Fruit fly (Drosophila melanogaster): ENCODE measurements around the gene Sec3.

Gene Sec3

dm6 chr3L:17433555-17433954 lies 8.5 kb upstream of the Sec3 start, which contains the start of the genes Coq4 and CG32176:
Gene Coq4, minus strand, starts transcription at chr3L:17433621.
Gene CG32176, plus strand, starts transcription at chr3L:17433868.
- peak; percentile 92 for TF ChIP-seq CG17801 (GFP tag; optimal IDR thresholded peaks at IDR 0.05; ENCODE audit: partially characterized antibody)

dm6 chr3L:17432947-17433346 lies 7.9 kb upstream of the Sec3 start, which contains the start of gene frc:
Gene frc, minus strand, starts transcription at chr3L:17433190.
- no peak for TF ChIP-seq CG17801 (GFP tag; optimal IDR thresholded peaks at IDR 0.05; ENCODE audit: partially characterized antibody)

- no peak for TF ChIP-seq CG17801 (GFP tag; optimal IDR thresholded peaks at IDR 0.05; ENCODE audit: partially characterized antibody)
Measured at dm6 chr3L:17430957-17431585, 6.1 kb upstream of the Sec3 start.

- no peak for TF ChIP-seq CG17801 (GFP tag; optimal IDR thresholded peaks at IDR 0.05; ENCODE audit: partially characterized antibody)
Measured at dm6 chr3L:17430390-17430789, 5.4 kb upstream of the Sec3 start.

dm6 chr3L:17428779-17429178 lies 3.8 kb upstream of the Sec3 start, which contains the start of gene Gorab:
Gene Gorab, minus strand, starts transcription at chr3L:17428836.
- TF ChIP-seq CG17801 (GFP tag; optimal IDR thresholded peaks at IDR 0.05; ENCODE audit: partially characterized antibody), result peak; percentile 74

- TF ChIP-seq CG17801 (GFP tag; optimal IDR thresholded peaks at IDR 0.05; ENCODE audit: partially characterized antibody), result peak; percentile 18
Measured at dm6 chr3L:17427013-17427412, 2.0 kb upstream of the Sec3 start, which contains the start of gene Polr3G. Gene Polr3G, minus strand, starts transcription at chr3L:17427130.

dm6 chr3L:17421319-17421718 lies 3.7 kb downstream of the Sec3 start, which contains the start of gene blot:
Gene blot, minus strand, starts transcription at chr3L:17421514.
- peak; percentile 54 for TF ChIP-seq CG17801 (GFP tag; optimal IDR thresholded peaks at IDR 0.05; ENCODE audit: partially characterized antibody)

dm6 chr3L:17420610-17421194 lies 4.3 kb downstream of the Sec3 start:
- TF ChIP-seq CG17801 (GFP tag; optimal IDR thresholded peaks at IDR 0.05; ENCODE audit: partially characterized antibody), result peak; percentile 22

- no peak for TF ChIP-seq CG17801 (GFP tag; optimal IDR thresholded peaks at IDR 0.05; ENCODE audit: partially characterized antibody)
Measured at dm6 chr3L:17419103-17419741, 5.8 kb downstream of the Sec3 start.

- no peak for TF ChIP-seq CG17801 (GFP tag; optimal IDR thresholded peaks at IDR 0.05; ENCODE audit: partially characterized antibody)
Measured at dm6 chr3L:17415967-17416749, 8.9 kb downstream of the Sec3 start.

dm6 chr3L:17412146-17412545 lies 12.9 kb downstream of the Sec3 start:
- no peak for TF ChIP-seq CG17801 (GFP tag; optimal IDR thresholded peaks at IDR 0.05; ENCODE audit: partially characterized antibody)

dm6 chr3L:17411273-17411672 lies 13.7 kb downstream of the Sec3 start:
- TF ChIP-seq CG17801 (GFP tag; optimal IDR thresholded peaks at IDR 0.05; ENCODE audit: partially characterized antibody), result no peak

- no peak for TF ChIP-seq CG17801 (GFP tag; optimal IDR thresholded peaks at IDR 0.05; ENCODE audit: partially characterized antibody)
Measured at dm6 chr3L:17407480-17408093, 17.4 kb downstream of the Sec3 start.

- TF ChIP-seq CG17801 (GFP tag; optimal IDR thresholded peaks at IDR 0.05; ENCODE audit: partially characterized antibody), result no peak
Measured at dm6 chr3L:17407073-17407472, 17.9 kb downstream of the Sec3 start.

- no peak for TF ChIP-seq CG17801 (GFP tag; optimal IDR thresholded peaks at IDR 0.05; ENCODE audit: partially characterized antibody)
Measured at dm6 chr3L:17404646-17405045, 20.4 kb downstream of the Sec3 start.
